Worm (Caenorhabditis elegans) whole organism, L2 larva: ENCODE measurements around the gene B0280.11.

ENCODE experiments used
- R02D3.7 ChIP-seq: fragments of 150-350 bp; optimal IDR thresholded peaks from 2 replicates; lab custom pipeline; 2014; ENCODE audit warnings: missing biosample characterization, missing genetic modification characterization
- aly-2 ChIP-seq: fragments of 150-350 bp; optimal IDR thresholded peaks from 2 replicates; lab custom pipeline; 2014; ENCODE audit warnings: missing biosample characterization, missing genetic modification characterization
- elt-1 ChIP-seq: fragments of 150-350 bp; optimal IDR thresholded peaks from 2 replicates; lab custom pipeline; 2014; ENCODE audit warnings: missing biosample characterization, missing genetic modification characterization
- lin-11 ChIP-seq: fragments of 150-350 bp; sonication (generic microtip); optimal IDR thresholded peaks from 2 replicates; lab custom pipeline; 2014; ENCODE audit warnings: missing biosample characterization, missing genetic modification characterization, inconsistent platforms, mixed read lengths
- mdl-1 ChIP-seq, 2 experiments: fragments of 150-350 bp in 1 of 2; sonication (generic microtip) in 1 of 2; optimal IDR thresholded peaks; 2 replicates each; lab custom pipeline; 2017; ENCODE audit warnings: missing biosample characterization in 2 of 2, missing genetic modification characterization in 2 of 2
- nhr-129 ChIP-seq: fragments of 150-350 bp; optimal IDR thresholded peaks from 2 replicates; lab custom pipeline; 2014; ENCODE audit warnings: missing biosample characterization, missing genetic modification characterization
- nhr-25 ChIP-seq: fragments of 150-350 bp; sonication (generic microtip); optimal IDR thresholded peaks from 3 replicates; lab custom pipeline; 2014; ENCODE audit warnings: missing biosample characterization, missing genetic modification characterization
- sma-3 ChIP-seq: sonication (generic microtip); optimal IDR thresholded peaks from 2 replicates; lab custom pipeline; 2016; ENCODE audit warnings: missing genetic modification reagents, missing genetic modification characterization, missing compliant biosample characterization
- unc-55 ChIP-seq: fragments of 150-350 bp; sonication (generic microtip); optimal IDR thresholded peaks from 3 replicates; lab custom pipeline; 2014; ENCODE audit warnings: missing biosample characterization, missing genetic modification reagents, missing genetic modification characterization
- unc-62 ChIP-seq: fragments of 150-350 bp; optimal IDR thresholded peaks from 2 replicates; lab custom pipeline; 2014; ENCODE audit warnings: missing biosample characterization, missing genetic modification reagents, missing genetic modification characterization

ce11 chrIII:7162065-7162762 lies 24.1 kb upstream of the B0280.11 start, which contains the start of the genes syf-2 and K04G7.1:
- TF ChIP-seq nhr-129 (peak; percentile 82), R02D3.7 (tag; lab: Kevin White, UChicago) (peak; percentile 19), lin-11 (tag; lab: Kevin White, UChicago) (peak; percentile 87), aly-2 (tag; lab: Kevin White, UChicago) (no peak), elt-1 (no peak), unc-62 (GFP tag; lab: Kevin White, UChicago) (no peak), mdl-1 (tag; optimal IDR thresholded peaks at IDR 0.05; lab: Kevin White, UChicago) (peak in 1 of 2 experiments; percentile 67), unc-55 (GFP tag; lab: Kevin White, UChicago) (peak; percentile 98), sma-3 (GFP tag; lab: Kevin White, UChicago) (peak; percentile 86), nhr-25 (tag; lab: Kevin White, UChicago) (peak; percentile 89)
